Fruit fly (Drosophila melanogaster) whole organism, embryonic: Measurements from ENCODE around the gene Nab2.

Experiments used
- CG10366 ChIP-seq: fragments of 200-800 bp; sonication (Bioruptor generic); IDR thresholded peaks from 2 replicates; pipeline ENCODE4 v1.3.6; 2022; ENCODE audit warnings: missing biosample characterization, missing genetic modification characterization
- CG10959 ChIP-seq: fragments of 200-800 bp; sonication (Bioruptor generic); IDR thresholded peaks from 2 replicates; pipeline ENCODE4 v1.3.6; 2022; ENCODE audit warnings: missing biosample characterization, missing genetic modification characterization
- CG11456 ChIP-seq: fragments of 200-800 bp; sonication (Bioruptor generic); IDR thresholded peaks from 3 replicates; pipeline ENCODE4 v1.3.6; 2022; ENCODE audit warnings: missing biosample characterization, missing genetic modification characterization
- CG12155 ChIP-seq: fragments of 200-800 bp; sonication (Bioruptor generic); optimal IDR thresholded peaks from 3 replicates; lab custom pipeline; 2016; ENCODE audit warnings: missing biosample characterization, missing genetic modification characterization
- CG12769 ChIP-seq: fragments of 200-800 bp; sonication (Bioruptor generic); optimal IDR thresholded peaks from 2 replicates; lab custom pipeline; 2019; ENCODE audit warnings: missing biosample characterization, mild to moderate bottlenecking, missing genetic modification characterization, moderate library complexity
- CG13287 ChIP-seq: fragments of 200-800 bp; sonication (Bioruptor generic); IDR thresholded peaks from 2 replicates; pipeline ENCODE4 v1.3.6; 2022; ENCODE audit warnings: missing biosample characterization, missing genetic modification characterization; ENCODE audit not compliant: partially characterized antibody
- CG15601 ChIP-seq: fragments of 200-800 bp; sonication (Bioruptor generic); optimal IDR thresholded peaks from 3 replicates; lab custom pipeline; 2019; ENCODE audit warnings: missing biosample characterization, mild to moderate bottlenecking, missing genetic modification characterization, moderate library complexity
- CG17568 ChIP-seq: fragments of 200-800 bp; sonication (Bioruptor generic); optimal IDR thresholded peaks from 2 replicates; lab custom pipeline; 2018; ENCODE audit warnings: missing biosample characterization, mild to moderate bottlenecking, missing genetic modification characterization, moderate library complexity
- CG18011 ChIP-seq: fragments of 200-800 bp; sonication (Bioruptor generic); optimal IDR thresholded peaks from 2 replicates; lab custom pipeline; 2017; ENCODE audit warnings: missing biosample characterization, missing genetic modification characterization, mild to moderate bottlenecking, moderate library complexity, missing genotype
- CG2202 ChIP-seq: fragments of 200-800 bp; sonication (Bioruptor generic); optimal IDR thresholded peaks from 2 replicates; lab custom pipeline; 2018; ENCODE audit warnings: missing biosample characterization, mild to moderate bottlenecking, missing genetic modification characterization
- CG34224 ChIP-seq: fragments of 200-800 bp; sonication (Bioruptor generic); IDR thresholded peaks from 3 replicates; pipeline ENCODE4 v1.3.6; 2022; ENCODE audit warnings: missing biosample characterization, missing genetic modification characterization; ENCODE audit not compliant: partially characterized antibody
- CG3838 ChIP-seq: fragments of 200-800 bp; sonication (Bioruptor generic); optimal IDR thresholded peaks from 3 replicates; lab custom pipeline; 2016; ENCODE audit warnings: missing biosample characterization, missing genetic modification characterization
- CG4617 ChIP-seq: fragments of 200-800 bp; sonication (Bioruptor generic); optimal IDR thresholded peaks from 3 replicates; lab custom pipeline; 2016; ENCODE audit warnings: missing biosample characterization, missing genetic modification characterization, borderline replicate concordance
- CG4707 ChIP-seq: fragments of 200-800 bp; sonication (Bioruptor generic); optimal IDR thresholded peaks from 2 replicates; lab custom pipeline; 2018; ENCODE audit warnings: missing biosample characterization, mild to moderate bottlenecking, missing genetic modification characterization, moderate library complexity
- CG4820 ChIP-seq: fragments of 200-800 bp; sonication (Bioruptor generic); optimal IDR thresholded peaks from 3 replicates; lab custom pipeline; 2016; ENCODE audit warnings: missing biosample characterization, missing genetic modification characterization
- CG5180 ChIP-seq: fragments of 200-800 bp; sonication (Bioruptor generic); optimal IDR thresholded peaks from 3 replicates; lab custom pipeline; 2017; ENCODE audit warnings: missing biosample characterization, missing genetic modification characterization, mild to moderate bottlenecking, moderate library complexity, missing genetic modification reagents
- CG6791 ChIP-seq: fragments of 200-800 bp; sonication (Bioruptor generic); IDR thresholded peaks from 3 replicates; pipeline ENCODE4 v1.3.6; 2022; ENCODE audit warnings: missing biosample characterization, missing genetic modification characterization; ENCODE audit not compliant: partially characterized antibody
- CG8478 ChIP-seq: fragments of >200 bp; optimal IDR thresholded peaks from 2 replicates; lab custom pipeline; 2018
- CrebB ChIP-seq: fragments of 200-800 bp; sonication (Bioruptor generic); optimal IDR thresholded peaks from 3 replicates; lab custom pipeline; 2018; ENCODE audit warnings: missing biosample characterization, mild to moderate bottlenecking, missing genetic modification characterization
- GATAe ChIP-seq: fragments of 200-800 bp; sonication (Bioruptor generic); conservative IDR thresholded peaks from 2 replicates; pipeline ENCODE4 v1.3.6; 2022; ENCODE audit warnings: missing biosample characterization, missing genetic modification characterization
- HHEX ChIP-seq: fragments of 200-800 bp; sonication (Bioruptor generic); optimal IDR thresholded peaks from 3 replicates; lab custom pipeline; 2017; ENCODE audit warnings: missing biosample characterization, mild to moderate bottlenecking, missing genetic modification characterization, missing genetic modification reagents
- HLH4C ChIP-seq: fragments of 200-800 bp; sonication (Bioruptor generic); IDR thresholded peaks from 3 replicates; pipeline ENCODE4 v1.3.6; 2022; ENCODE audit warnings: missing biosample characterization, missing genetic modification characterization; ENCODE audit not compliant: partially characterized antibody
- HmgD ChIP-seq: fragments of 200-800 bp; sonication (Bioruptor generic); optimal IDR thresholded peaks from 3 replicates; lab custom pipeline; 2016; ENCODE audit warnings: missing biosample characterization, missing genetic modification characterization
- Hr39 ChIP-seq: fragments of >200 bp; optimal IDR thresholded peaks from 2 replicates; lab custom pipeline; 2017
- Hsf ChIP-seq: fragments of 200-800 bp; sonication (Bioruptor generic); optimal IDR thresholded peaks from 3 replicates; lab custom pipeline; 2016; ENCODE audit warnings: missing biosample characterization, missing genetic modification characterization
- Lhr ChIP-seq: fragments of 200-800 bp; sonication (Bioruptor generic); optimal IDR thresholded peaks from 3 replicates; lab custom pipeline; 2017; ENCODE audit warnings: mild to moderate bottlenecking, missing biosample characterization, missing genetic modification reagents, missing genetic modification characterization
- NfI ChIP-seq: fragments of 200-800 bp; sonication (Bioruptor generic); optimal IDR thresholded peaks from 3 replicates; lab custom pipeline; 2018; ENCODE audit warnings: missing biosample characterization, mild to moderate bottlenecking, missing genetic modification characterization, moderate library complexity
- Six4 ChIP-seq: fragments of 200-800 bp; sonication (Bioruptor generic); optimal IDR thresholded peaks from 2 replicates; lab custom pipeline; 2016; ENCODE audit warnings: missing biosample characterization, missing genetic modification characterization
- Sox102F ChIP-seq: fragments of 200-800 bp; sonication (Bioruptor generic); optimal IDR thresholded peaks from 2 replicates; lab custom pipeline; 2018; ENCODE audit warnings: missing biosample characterization, mild to moderate bottlenecking, missing genetic modification characterization, moderate library complexity
- Tbp ChIP-seq: fragments of >200 bp; optimal IDR thresholded peaks from 2 replicates; lab custom pipeline; 2018; ENCODE audit warnings: missing biosample characterization, missing genetic modification characterization
- ara ChIP-seq: fragments of 200-800 bp; sonication (Bioruptor generic); IDR thresholded peaks from 2 replicates; pipeline ENCODE4 v1.3.6; 2022; ENCODE audit warnings: missing biosample characterization, missing genetic modification characterization
- dan ChIP-seq: fragments of 200-800 bp; sonication (Bioruptor generic); IDR thresholded peaks from 2 replicates; pipeline ENCODE4 v1.3.6; 2022; ENCODE audit warnings: missing biosample characterization, missing genetic modification characterization
- ems ChIP-seq: fragments of 200-800 bp; sonication (Bioruptor generic); optimal IDR thresholded peaks from 3 replicates; lab custom pipeline; 2016; ENCODE audit warnings: missing biosample characterization, missing genetic modification characterization
- en ChIP-seq: fragments of 200-800 bp; sonication (Bioruptor generic); optimal IDR thresholded peaks from 2 replicates; lab custom pipeline; 2016; ENCODE audit warnings: missing biosample characterization, missing genetic modification characterization
- esg ChIP-seq: fragments of 200-800 bp; sonication (Bioruptor generic); conservative IDR thresholded peaks from 2 replicates; pipeline ENCODE4 v1.3.6; 2022; ENCODE audit warnings: missing biosample characterization, missing genetic modification characterization
- grau ChIP-seq: fragments of 200-800 bp; optimal IDR thresholded peaks from 3 replicates; lab custom pipeline; 2019; ENCODE audit warnings: missing biosample characterization, mild to moderate bottlenecking, missing genetic modification characterization, moderate library complexity
- gro ChIP-seq: fragments of 200-800 bp; sonication (Bioruptor generic); optimal IDR thresholded peaks from 2 replicates; lab custom pipeline; 2016; ENCODE audit warnings: missing biosample characterization, missing genetic modification characterization
- jing ChIP-seq: fragments of 200-800 bp; sonication (Bioruptor generic); optimal IDR thresholded peaks from 2 replicates; lab custom pipeline; 2018; ENCODE audit warnings: missing biosample characterization, mild to moderate bottlenecking, missing genetic modification characterization
- maf-S ChIP-seq: fragments of 200-800 bp; sonication (Bioruptor generic); optimal IDR thresholded peaks from 2 replicates; lab custom pipeline; 2016; ENCODE audit warnings: missing biosample characterization, missing genetic modification characterization
- p53 ChIP-seq: fragments of 200-800 bp; sonication (Bioruptor generic); optimal IDR thresholded peaks from 2 replicates; lab custom pipeline; 2016; ENCODE audit warnings: missing biosample characterization, missing genetic modification characterization
- pum ChIP-seq: fragments of 200-800 bp; sonication (Bioruptor generic); optimal IDR thresholded peaks from 2 replicates; lab custom pipeline; 2016; ENCODE audit warnings: missing biosample characterization, missing genetic modification characterization
- rib ChIP-seq: fragments of 200-800 bp; sonication (Bioruptor generic); IDR thresholded peaks from 2 replicates; pipeline ENCODE4 v1.3.6; 2022; ENCODE audit warnings: missing biosample characterization, missing genetic modification characterization
- tll ChIP-seq, 2 experiments: fragments of 200-800 bp in 1 of 2; fragments of >200 bp in 1 of 2; sonication (Bioruptor generic) in 1 of 2; optimal IDR thresholded peaks; 2 replicates each; lab custom pipeline; 2017 to 2019; ENCODE audit warnings: missing biosample characterization in 2 of 2, missing genetic modification characterization in 2 of 2, mild to moderate bottlenecking in 1 of 2, moderate library complexity in 1 of 2
- trh ChIP-seq: fragments of 200-800 bp; sonication (Bioruptor generic); optimal IDR thresholded peaks from 2 replicates; lab custom pipeline; 2016; ENCODE audit warnings: missing biosample characterization, missing genetic modification characterization
- twi ChIP-seq: fragments of 200-800 bp; optimal IDR thresholded peaks from 2 replicates; lab custom pipeline; 2019; ENCODE audit warnings: missing biosample characterization, mild to moderate bottlenecking, missing genetic modification characterization, moderate library complexity
- usp ChIP-seq: fragments of >200 bp; optimal IDR thresholded peaks from 2 replicates; lab custom pipeline; 2017; ENCODE audit warnings: missing biosample characterization, missing genetic modification characterization
- vvl ChIP-seq: fragments of 200-800 bp; sonication (Bioruptor generic); IDR thresholded peaks from 2 replicates; pipeline ENCODE4 v1.3.6; 2022; ENCODE audit warnings: missing biosample characterization, missing genetic modification characterization
- wek ChIP-seq: fragments of 200-800 bp; sonication (Bioruptor generic); optimal IDR thresholded peaks from 3 replicates; lab custom pipeline; 2018; ENCODE audit warnings: missing biosample characterization, mild to moderate bottlenecking, missing genetic modification characterization, moderate library complexity
- yki ChIP-seq: fragments of >200 bp; optimal IDR thresholded peaks from 3 replicates; lab custom pipeline; 2018

Nab2 gene

DNA sequence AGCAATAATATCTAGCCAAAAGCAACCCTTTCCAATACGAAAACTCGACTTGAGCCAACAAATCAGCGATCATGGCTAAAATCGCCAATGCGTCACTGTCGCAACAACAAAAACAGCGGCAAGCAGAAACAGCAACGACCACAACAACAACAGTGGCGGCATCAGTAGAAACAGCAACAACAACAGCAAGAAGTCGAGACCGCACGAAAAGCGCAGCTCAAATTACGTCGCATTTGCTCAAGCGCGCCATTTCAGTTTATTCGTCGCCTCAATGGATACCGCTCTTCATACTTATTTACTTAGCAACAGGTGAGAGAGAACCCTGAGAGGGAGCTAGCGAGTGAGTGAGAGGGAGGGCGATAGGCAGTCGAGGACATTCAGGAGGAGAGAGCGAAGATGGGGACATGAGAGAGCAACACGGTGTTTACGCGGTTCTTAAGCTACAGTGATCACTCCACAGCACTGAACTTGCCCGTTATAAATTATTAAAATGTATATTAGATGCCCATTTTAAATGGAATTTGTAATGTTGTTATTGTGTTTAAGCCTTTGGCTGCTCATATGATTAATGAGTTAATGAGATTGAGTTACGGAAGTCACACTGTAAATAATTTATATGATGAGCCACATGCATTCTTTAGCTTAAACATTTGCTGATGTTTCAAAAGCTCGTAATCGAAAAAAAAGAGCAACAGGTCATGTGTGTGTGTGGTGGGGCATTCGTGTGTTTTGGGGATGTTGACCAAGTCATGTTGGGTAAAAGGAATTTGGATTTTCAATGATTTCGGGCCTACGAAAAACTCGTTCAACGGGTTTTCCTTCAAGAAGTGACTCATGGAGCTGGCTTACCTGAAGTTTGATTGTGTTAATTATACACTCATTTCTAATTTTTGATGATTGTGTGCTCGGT lies 22.4 kb downstream of the Nab2 start (continued):
- TF ChIP-seq CG11456 (GFP tag; lab: Robert Waterston, UW), result peak; percentile 88
- TF ChIP-seq ems (GFP tag; lab: Kevin White, UChicago), result peak; percentile 53
- no peak for TF ChIP-seq CG6791 (GFP tag; lab: Robert Waterston, UW)
- TF ChIP-seq tll (GFP tag; optimal IDR thresholded peaks at IDR 0.05; lab: Kevin White, UChicago), result no peak
- peak; percentile 84 for TF ChIP-seq Hsf (GFP tag; lab: Kevin White, UChicago)
- peak; percentile 69 for TF ChIP-seq dan (GFP tag; lab: Robert Waterston, UW)
- peak; percentile 74 for TF ChIP-seq maf-S (GFP tag; lab: Kevin White, UChicago)
- TF ChIP-seq CG10959 (GFP tag; lab: Robert Waterston, UW), result peak; percentile 83
- peak; percentile 87 for TF ChIP-seq ara (GFP tag; lab: Robert Waterston, UW)
- TF ChIP-seq Tbp (GFP tag; lab: Kevin White, UChicago), result no peak
- peak; percentile 60 for TF ChIP-seq CG15601
- TF ChIP-seq jing, result peak; percentile 45
- peak; percentile 90 for TF ChIP-seq CG12769 (tag; lab: Kevin White, UChicago)
- TF ChIP-seq CG12155, result peak; percentile 81
- peak; percentile 62 for TF ChIP-seq pum (GFP tag; lab: Kevin White, UChicago)
- no peak for TF ChIP-seq gro (GFP tag; lab: Kevin White, UChicago)
- TF ChIP-seq CG2202 (tag; lab: Kevin White, UChicago), result peak; percentile 52
- no peak for TF ChIP-seq Hr39 (lab: Kevin White, UChicago)
- no peak for TF ChIP-seq CG3838 (GFP tag; lab: Kevin White, UChicago)
- TF ChIP-seq HmgD (GFP tag; lab: Kevin White, UChicago), result no peak
- TF ChIP-seq Six4 (GFP tag; lab: Kevin White, UChicago), result peak; percentile 71
- no peak for TF ChIP-seq CG34224 (GFP tag; lab: Robert Waterston, UW)
- no peak for TF ChIP-seq yki
- TF ChIP-seq GATAe (GFP tag; lab: Robert Waterston, UW), result peak; percentile 41; the same call in 1 of the 2 replicates
- peak; percentile 6 for TF ChIP-seq trh (GFP tag; lab: Kevin White, UChicago)
- no peak for TF ChIP-seq CG5180 (GFP tag; lab: Kevin White, UChicago)
- no peak for TF ChIP-seq CG13287 (GFP tag; lab: Robert Waterston, UW)
- peak; percentile 39 for TF ChIP-seq wek (GFP tag; lab: Kevin White, UChicago)
- no peak for TF ChIP-seq p53
- peak; percentile 34 for TF ChIP-seq en (GFP tag; lab: Kevin White, UChicago)
- no peak for TF ChIP-seq usp (GFP tag; lab: Kevin White, UChicago)
- peak; percentile 75 for TF ChIP-seq esg (GFP tag; lab: Robert Waterston, UW)
- peak; percentile 61 for TF ChIP-seq CG4707 (GFP tag; lab: Kevin White, UChicago)
- TF ChIP-seq Sox102F (GFP tag; lab: Kevin White, UChicago), result peak; percentile 74
- no peak for TF ChIP-seq CG8478 (lab: Kevin White, UChicago)
- TF ChIP-seq vvl, result peak; percentile 89
- peak; percentile 34 for TF ChIP-seq CG4617 (GFP tag; lab: Kevin White, UChicago)
- TF ChIP-seq rib, result no peak
- peak; percentile 52 for TF ChIP-seq CG18011 (GFP tag; lab: Kevin White, UChicago)
- no peak for TF ChIP-seq HLH4C (GFP tag; lab: Robert Waterston, UW)
- peak; percentile 60 for TF ChIP-seq CG17568 (GFP tag; lab: Kevin White, UChicago)
- TF ChIP-seq Lhr (GFP tag; lab: Kevin White, UChicago), result peak; percentile 35
- peak; percentile 65 for TF ChIP-seq CrebB (tag; lab: Kevin White, UChicago)
- peak; percentile 98 for TF ChIP-seq grau (tag; lab: Kevin White, UChicago)
- no peak for TF ChIP-seq HHEX (GFP tag; lab: Kevin White, UChicago)
- peak; percentile 53 for TF ChIP-seq twi (tag; lab: Kevin White, UChicago)
- TF ChIP-seq CG4820 (GFP tag; lab: Kevin White, UChicago), result peak; percentile 77
- TF ChIP-seq NfI, result peak; percentile 83
- peak; percentile 75 for TF ChIP-seq CG10366 (GFP tag; lab: Robert Waterston, UW)
